Fruit fly (Drosophila melanogaster) whole organism, embryonic: Measurements from ENCODE around the gene CG11030.

ENCODE experiments used
- ATbp ChIP-seq: fragments of 200-800 bp; sonication (Bioruptor generic); optimal IDR thresholded peaks from 2 replicates; lab custom pipeline; 2017; ENCODE audit warnings: missing biosample characterization, mild to moderate bottlenecking, missing genetic modification characterization, missing genetic modification reagents
- Atf6 ChIP-seq: fragments of 200-800 bp; sonication (Bioruptor generic); IDR thresholded peaks from 2 replicates; pipeline ENCODE4 v1.3.6; 2022; ENCODE audit warnings: missing biosample characterization, missing genetic modification characterization
- B-H1 ChIP-seq: fragments of 200-800 bp; sonication (Bioruptor generic); IDR thresholded peaks from 3 replicates; pipeline ENCODE4 v1.3.6; 2022; ENCODE audit warnings: missing biosample characterization, missing genetic modification characterization
- CG10366 ChIP-seq: fragments of 200-800 bp; sonication (Bioruptor generic); IDR thresholded peaks from 2 replicates; pipeline ENCODE4 v1.3.6; 2022; ENCODE audit warnings: missing biosample characterization, missing genetic modification characterization
- CG10979 ChIP-seq: fragments of 200-800 bp; sonication (Bioruptor generic); optimal IDR thresholded peaks from 2 replicates; lab custom pipeline; 2018; ENCODE audit warnings: missing biosample characterization, mild to moderate bottlenecking, missing genetic modification characterization, moderate library complexity
- CG11504 ChIP-seq: fragments of 200-800 bp; sonication (Bioruptor generic); optimal IDR thresholded peaks from 3 replicates; lab custom pipeline; 2019; ENCODE audit warnings: missing biosample characterization, mild to moderate bottlenecking, missing genetic modification characterization, moderate library complexity
- CG1233 ChIP-seq: fragments of 200-800 bp; sonication (Bioruptor generic); optimal IDR thresholded peaks from 4 replicates; lab custom pipeline; 2018; ENCODE audit warnings: missing biosample characterization, mild to moderate bottlenecking, missing genetic modification characterization
- CG15073 ChIP-seq: fragments of 200-800 bp; sonication (Bioruptor generic); optimal IDR thresholded peaks from 2 replicates; lab custom pipeline; 2016; ENCODE audit warnings: missing biosample characterization, missing genetic modification characterization
- CG18476 ChIP-seq: fragments of 200-800 bp; sonication (Bioruptor generic); optimal IDR thresholded peaks from 2 replicates; lab custom pipeline; 2016; ENCODE audit warnings: missing biosample characterization, mild to moderate bottlenecking, missing genetic modification characterization
- CG2120 ChIP-seq: fragments of 200-800 bp; sonication (Bioruptor generic); optimal IDR thresholded peaks from 3 replicates; lab custom pipeline; 2016; ENCODE audit warnings: missing biosample characterization, missing genetic modification characterization
- CG31224 ChIP-seq: fragments of 200-800 bp; sonication (Bioruptor generic); IDR thresholded peaks from 2 replicates; pipeline ENCODE4 v1.3.6; 2022; ENCODE audit warnings: missing biosample characterization, missing genetic modification characterization
- CG4854 ChIP-seq: fragments of 200-800 bp; sonication (Bioruptor generic); optimal IDR thresholded peaks from 2 replicates; lab custom pipeline; 2016; ENCODE audit warnings: missing biosample characterization, missing genetic modification characterization, inconsistent platforms
- CG5245 ChIP-seq: fragments of 200-800 bp; sonication (Bioruptor generic); optimal IDR thresholded peaks from 3 replicates; lab custom pipeline; 2016; ENCODE audit warnings: missing biosample characterization, missing genetic modification characterization
- CG8290 ChIP-seq, 3 experiments: fragments of 200-800 bp; sonication (Bioruptor generic); optimal IDR thresholded peaks; 2 replicates each; lab custom pipeline; 2016 to 2019; ENCODE audit warnings: missing biosample characterization in 3 of 3, missing genetic modification characterization in 3 of 3, mild to moderate bottlenecking in 2 of 3, moderate library complexity in 1 of 3
- CG8765 ChIP-seq: fragments of 200-800 bp; sonication (Bioruptor generic); IDR thresholded peaks from 2 replicates; pipeline ENCODE4 v1.3.6; 2022; ENCODE audit warnings: missing biosample characterization, missing genetic modification characterization
- CG9609 ChIP-seq: fragments of 200-800 bp; sonication (Bioruptor generic); optimal IDR thresholded peaks from 3 replicates; lab custom pipeline; 2016; ENCODE audit warnings: missing biosample characterization, missing genetic modification characterization
- D ChIP-seq, 2 experiments: fragments of 200-800 bp in 1 of 2; fragments of >200 bp in 1 of 2; sonication (Bioruptor generic) in 1 of 2; optimal IDR thresholded peaks; 2 replicates in 1 of 2; 3 replicates in 1 of 2; lab custom pipeline; 2017; ENCODE audit warnings: mild to moderate bottlenecking in 1 of 2, missing biosample characterization in 1 of 2, missing genetic modification characterization in 1 of 2, missing genetic modification reagents in 1 of 2
- Dbx ChIP-seq: fragments of 200-800 bp; sonication (Bioruptor generic); IDR thresholded peaks from 3 replicates; pipeline ENCODE4 v1.3.6; 2022; ENCODE audit warnings: missing biosample characterization, missing genetic modification characterization
- Dp ChIP-seq: fragments of 200-800 bp; sonication (Bioruptor generic); optimal IDR thresholded peaks from 2 replicates; lab custom pipeline; 2018; ENCODE audit warnings: missing biosample characterization, mild to moderate bottlenecking, missing genetic modification characterization, moderate library complexity
- Ets65A ChIP-seq: fragments of 200-800 bp; sonication (Bioruptor generic); peaks from one replicate; lab custom pipeline; 2016; ENCODE audit warnings: missing biosample characterization, missing genetic modification characterization
- Fer2 ChIP-seq: fragments of 200-800 bp; sonication (Bioruptor generic); optimal IDR thresholded peaks from 2 replicates; lab custom pipeline; 2018; ENCODE audit warnings: missing biosample characterization, mild to moderate bottlenecking, missing genetic modification characterization, moderate library complexity
- HmgZ ChIP-seq: fragments of 200-800 bp; sonication (Bioruptor generic); optimal IDR thresholded peaks from 2 replicates; lab custom pipeline; 2018; ENCODE audit warnings: missing biosample characterization, mild to moderate bottlenecking, missing genetic modification characterization
- Kr ChIP-seq: fragments of 200-800 bp; sonication (Bioruptor generic); optimal IDR thresholded peaks from 2 replicates; lab custom pipeline; 2017; ENCODE audit warnings: missing biosample characterization, mild to moderate bottlenecking, missing genetic modification characterization
- Myb ChIP-seq: fragments of 200-800 bp; sonication (Bioruptor generic); optimal IDR thresholded peaks from 2 replicates; lab custom pipeline; 2016; ENCODE audit warnings: missing biosample characterization, missing genetic modification characterization
- NfI ChIP-seq: fragments of 200-800 bp; sonication (Bioruptor generic); optimal IDR thresholded peaks from 3 replicates; lab custom pipeline; 2018; ENCODE audit warnings: missing biosample characterization, mild to moderate bottlenecking, missing genetic modification characterization, moderate library complexity
- Poxn ChIP-seq: fragments of 200-800 bp; sonication (Bioruptor generic); IDR thresholded peaks from 2 replicates; pipeline ENCODE4 v1.3.6; 2022; ENCODE audit warnings: missing biosample characterization, missing genetic modification characterization
- Vsx1 ChIP-seq: fragments of 200-800 bp; sonication (Bioruptor generic); optimal IDR thresholded peaks from 2 replicates; lab custom pipeline; 2017; ENCODE audit warnings: missing biosample characterization, mild to moderate bottlenecking, missing genetic modification characterization, missing genetic modification reagents
- dan ChIP-seq: fragments of 200-800 bp; sonication (Bioruptor generic); IDR thresholded peaks from 2 replicates; pipeline ENCODE4 v1.3.6; 2022; ENCODE audit warnings: missing biosample characterization, missing genetic modification characterization
- dimm ChIP-seq: fragments of 200-800 bp; sonication (Bioruptor generic); IDR thresholded peaks from 2 replicates; pipeline ENCODE4 v1.3.6; 2022; ENCODE audit warnings: missing biosample characterization, missing genetic modification characterization
- disco-r ChIP-seq: fragments of 200-800 bp; sonication (Bioruptor generic); optimal IDR thresholded peaks from 2 replicates; lab custom pipeline; 2016; ENCODE audit warnings: missing biosample characterization, missing genetic modification characterization
- dmrt11E ChIP-seq: fragments of 200-800 bp; sonication (Bioruptor generic); optimal IDR thresholded peaks from 3 replicates; lab custom pipeline; 2018; ENCODE audit warnings: missing biosample characterization, mild to moderate bottlenecking, missing genetic modification characterization, moderate library complexity
- dpn ChIP-seq, 2 experiments: fragments of 200-800 bp; sonication (Bioruptor generic); optimal IDR thresholded peaks; 3 replicates each; lab custom pipeline; 2016; ENCODE audit warnings: missing biosample characterization in 2 of 2, missing genetic modification characterization in 2 of 2
- eve ChIP-seq, 2 experiments: fragments of >200 bp; optimal IDR thresholded peaks; 2 replicates each; lab custom pipeline; 2017; ENCODE audit warnings: missing biosample characterization in 2 of 2, missing genetic modification characterization in 2 of 2
- fd64A ChIP-seq: fragments of 200-800 bp; sonication (Bioruptor generic); optimal IDR thresholded peaks from 3 replicates; lab custom pipeline; 2018; ENCODE audit warnings: missing biosample characterization, mild to moderate bottlenecking, missing genetic modification characterization
- gfzf ChIP-seq: fragments of 200-800 bp; sonication (Bioruptor generic); optimal IDR thresholded peaks from 2 replicates; lab custom pipeline; 2016; ENCODE audit warnings: missing biosample characterization, mild to moderate bottlenecking, missing genetic modification characterization, moderate library complexity
- hb ChIP-seq: fragments of 200-800 bp; sonication (Bioruptor generic); IDR thresholded peaks from 3 replicates; pipeline ENCODE4 v1.3.6; 2022; ENCODE audit warnings: missing biosample characterization, missing genetic modification characterization; ENCODE audit not compliant: partially characterized antibody
- kay ChIP-seq: fragments of 200-800 bp; sonication (Bioruptor generic); optimal IDR thresholded peaks from 2 replicates; lab custom pipeline; 2016; ENCODE audit warnings: missing biosample characterization, missing genetic modification characterization
- klu ChIP-seq: fragments of 200-800 bp; sonication (Bioruptor generic); IDR thresholded peaks from 2 replicates; pipeline ENCODE4 v1.3.6; 2022; ENCODE audit warnings: missing biosample characterization, missing genetic modification characterization
- lab ChIP-seq: fragments of 200-800 bp; sonication (Bioruptor generic); optimal IDR thresholded peaks from 3 replicates; lab custom pipeline; 2017; ENCODE audit warnings: missing biosample characterization, missing genetic modification characterization, mild to moderate bottlenecking, moderate library complexity, missing genetic modification reagents
- nerfin-1 ChIP-seq: fragments of 200-800 bp; sonication (Bioruptor generic); optimal IDR thresholded peaks from 3 replicates; lab custom pipeline; 2019; ENCODE audit warnings: missing biosample characterization, mild to moderate bottlenecking, missing genetic modification characterization, moderate library complexity
- nmo ChIP-seq: fragments of 200-800 bp; sonication (Bioruptor generic); optimal IDR thresholded peaks from 2 replicates; lab custom pipeline; 2018; ENCODE audit warnings: missing biosample characterization, mild to moderate bottlenecking, missing genetic modification characterization, moderate library complexity
- odd ChIP-seq: fragments of 200-800 bp; sonication (Bioruptor generic); optimal IDR thresholded peaks from 2 replicates; lab custom pipeline; 2017; ENCODE audit warnings: missing biosample characterization, mild to moderate bottlenecking, missing genetic modification characterization
- otp ChIP-seq: fragments of 200-800 bp; sonication (Bioruptor generic); IDR thresholded peaks from 3 replicates; pipeline ENCODE4, ENCODE4 v1.3.6; 2022; ENCODE audit warnings: missing biosample characterization, missing genetic modification characterization
- pb ChIP-seq: fragments of 200-800 bp; sonication (Bioruptor generic); optimal IDR thresholded peaks from 3 replicates; lab custom pipeline; 2016; ENCODE audit warnings: missing biosample characterization, missing genetic modification characterization
- row ChIP-seq: fragments of 200-800 bp; sonication (Bioruptor generic); IDR thresholded peaks from 3 replicates; pipeline ENCODE4 v1.3.6; 2022; ENCODE audit warnings: missing biosample characterization, missing genetic modification characterization
- sima ChIP-seq: fragments of 200-800 bp; sonication (Bioruptor generic); optimal IDR thresholded peaks from 2 replicates; lab custom pipeline; 2016; ENCODE audit warnings: missing biosample characterization, missing genetic modification characterization
- so ChIP-seq: fragments of 200-800 bp; sonication (Bioruptor generic); IDR thresholded peaks from 3 replicates; pipeline ENCODE4 v1.3.6; 2022; ENCODE audit warnings: missing biosample characterization, missing genetic modification characterization
- ssp ChIP-seq: fragments of 200-800 bp; sonication (Bioruptor generic); IDR thresholded peaks from 2 replicates; pipeline ENCODE4 v1.3.6; 2022; ENCODE audit warnings: missing biosample characterization, missing genetic modification characterization
- usp ChIP-seq: fragments of >200 bp; optimal IDR thresholded peaks from 2 replicates; lab custom pipeline; 2017; ENCODE audit warnings: missing biosample characterization, missing genetic modification characterization
- vvl ChIP-seq: fragments of 200-800 bp; sonication (Bioruptor generic); IDR thresholded peaks from 2 replicates; pipeline ENCODE4 v1.3.6; 2022; ENCODE audit warnings: missing biosample characterization, missing genetic modification characterization
- wor ChIP-seq: fragments of 200-800 bp; sonication (Bioruptor generic); IDR thresholded peaks from 2 replicates; pipeline ENCODE4 v1.3.6; 2022; ENCODE audit warnings: missing biosample characterization, missing genetic modification characterization

Gene CG11030

DNA sequence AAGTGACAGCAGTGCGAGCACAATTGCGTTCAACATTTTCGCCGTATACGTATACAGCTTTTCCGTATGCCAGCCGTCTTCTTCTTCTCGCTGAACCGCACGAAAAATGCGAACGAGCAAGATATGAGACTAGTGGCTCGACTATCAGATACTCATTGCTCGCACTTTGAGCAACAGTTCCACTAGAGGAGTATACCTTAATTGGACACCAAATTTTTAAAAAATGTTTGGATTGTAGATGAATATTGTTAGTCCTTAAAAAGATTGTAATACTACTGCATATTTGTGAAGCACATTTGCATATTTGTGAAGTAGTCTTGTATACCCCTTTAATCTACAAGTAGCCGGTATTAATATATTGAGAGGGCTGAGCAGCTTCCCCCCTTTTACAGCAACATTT lies 53.7 kb downstream of the CG11030 start (continued):
- TF ChIP-seq Kr: no peak
- no peak for TF ChIP-seq otp
- no peak for TF ChIP-seq pb (GFP tag; lab: Kevin White, UChicago)
- no peak for TF ChIP-seq CG15073 (GFP tag; lab: Kevin White, UChicago)
- no peak for TF ChIP-seq dmrt11E (tag; lab: Kevin White, UChicago)
- TF ChIP-seq ssp (GFP tag; lab: Robert Waterston, UW): no peak
- TF ChIP-seq nerfin-1 (tag; lab: Kevin White, UChicago): no peak
- TF ChIP-seq fd64A (GFP tag; lab: Kevin White, UChicago): no peak
- no peak for TF ChIP-seq nmo (GFP tag; lab: Kevin White, UChicago)
- TF ChIP-seq row: peak; percentile 63; the same call in 2 of the 3 replicates
- no peak for TF ChIP-seq eve (GFP tag; optimal IDR thresholded peaks at IDR 0.05; lab: Kevin White, UChicago)
- TF ChIP-seq sima (GFP tag; lab: Kevin White, UChicago): no peak
- TF ChIP-seq CG9609: peak; percentile 6
- no peak for TF ChIP-seq klu (GFP tag; lab: Robert Waterston, UW)
- no peak for TF ChIP-seq gfzf (GFP tag; lab: Kevin White, UChicago)
- TF ChIP-seq so (GFP tag; lab: Robert Waterston, UW): no peak
- TF ChIP-seq CG11504 (tag; lab: Kevin White, UChicago): peak; percentile 51
- TF ChIP-seq dimm (GFP tag; lab: Robert Waterston, UW): no peak
- no peak for TF ChIP-seq usp (GFP tag; lab: Kevin White, UChicago)
- 0 out of 2 replicates have a peak, but pooled peaks have one; percentile 11 for TF ChIP-seq vvl
- no peak for TF ChIP-seq CG18476 (GFP tag; lab: Kevin White, UChicago)
- no peak for TF ChIP-seq D (optimal IDR thresholded peaks at IDR 0.05; lab: Kevin White, UChicago)
- TF ChIP-seq D (GFP tag; optimal IDR thresholded peaks at IDR 0.05; lab: Kevin White, UChicago): no peak
- TF ChIP-seq CG4854 (GFP tag; lab: Kevin White, UChicago): no peak
- TF ChIP-seq NfI (GFP tag; lab: Kevin White, UChicago): no peak
- no peak for TF ChIP-seq Dbx (GFP tag; lab: Robert Waterston, UW)
- TF ChIP-seq B-H1 (GFP tag; lab: Robert Waterston, UW): no peak
- no peak for TF ChIP-seq kay (GFP tag; lab: Kevin White, UChicago)
- no peak for TF ChIP-seq CG8765 (GFP tag; lab: Robert Waterston, UW)
- peak; percentile 69; the same call in 1 of the 3 replicates for TF ChIP-seq hb (GFP tag; lab: Robert Waterston, UW)
- no peak for TF ChIP-seq odd (GFP tag; lab: Kevin White, UChicago)
- no peak for TF ChIP-seq Dp (GFP tag; lab: Kevin White, UChicago)
- TF ChIP-seq CG2120 (GFP tag; lab: Kevin White, UChicago): peak; percentile 40
- TF ChIP-seq wor (GFP tag; lab: Robert Waterston, UW): no peak
- TF ChIP-seq disco-r (GFP tag; lab: Kevin White, UChicago): no peak
- TF ChIP-seq Poxn: no peak
- TF ChIP-seq Vsx1 (GFP tag; lab: Kevin White, UChicago): no peak
- TF ChIP-seq CG10366 (GFP tag; lab: Robert Waterston, UW): no peak
- TF ChIP-seq CG8290 (GFP tag; optimal IDR thresholded peaks at IDR 0.05; lab: Kevin White, UChicago): no peak
- TF ChIP-seq CG8290 (tag; optimal IDR thresholded peaks at IDR 0.05; lab: Kevin White, UChicago): peak in 1 of 2 experiments; percentile 21
- no peak for TF ChIP-seq ATbp
- no peak for TF ChIP-seq CG1233 (GFP tag; lab: Kevin White, UChicago)
- TF ChIP-seq CG5245: no peak
- no peak for TF ChIP-seq dpn (GFP tag; optimal IDR thresholded peaks at IDR 0.05; lab: Kevin White, UChicago)
- TF ChIP-seq Ets65A (GFP tag; lab: Kevin White, UChicago): no peak
- peak; percentile 37; the same call in 1 of the 2 replicates for TF ChIP-seq Atf6 (GFP tag; lab: Robert Waterston, UW)
- TF ChIP-seq CG31224 (GFP tag; lab: Robert Waterston, UW): no peak
- TF ChIP-seq Fer2 (tag; lab: Kevin White, UChicago): no peak
- TF ChIP-seq CG10979 (tag; lab: Kevin White, UChicago): no peak
- no peak for TF ChIP-seq Myb (GFP tag; lab: Kevin White, UChicago)
- TF ChIP-seq HmgZ (tag; lab: Kevin White, UChicago): no peak
- TF ChIP-seq lab: peak; percentile 63
- no peak for TF ChIP-seq dan
